Fruit fly (Drosophila melanogaster) whole organism, embryonic: ENCODE results near the gene CG6180.

Experiments
- Atf3 ChIP-seq: fragments of 200-800 bp; sonication (Bioruptor generic); optimal IDR thresholded peaks from 3 replicates; lab custom pipeline; 2016; ENCODE audit warnings: missing biosample characterization, missing genetic modification characterization
- CG13894 ChIP-seq: fragments of 200-800 bp; sonication (Bioruptor generic); optimal IDR thresholded peaks from 3 replicates; lab custom pipeline; 2018; ENCODE audit warnings: missing biosample characterization, mild to moderate bottlenecking, missing genetic modification characterization, moderate library complexity
- CG15601 ChIP-seq: fragments of 200-800 bp; sonication (Bioruptor generic); optimal IDR thresholded peaks from 3 replicates; lab custom pipeline; 2019; ENCODE audit warnings: missing biosample characterization, mild to moderate bottlenecking, missing genetic modification characterization, moderate library complexity
- CG15696 ChIP-seq: fragments of 200-800 bp; sonication (Bioruptor generic); optimal IDR thresholded peaks from 2 replicates; lab custom pipeline; 2019; ENCODE audit warnings: missing biosample characterization, mild to moderate bottlenecking, missing genetic modification characterization, moderate library complexity
- CG17328 ChIP-seq: fragments of 200-800 bp; sonication (Bioruptor generic); IDR thresholded peaks from 2 replicates; pipeline ENCODE4 v1.3.6; 2022; ENCODE audit warnings: missing biosample characterization, missing genetic modification characterization
- CG2875 ChIP-seq: fragments of 200-800 bp; sonication (Bioruptor generic); optimal IDR thresholded peaks from 2 replicates; lab custom pipeline; 2017; ENCODE audit warnings: missing biosample characterization, mild to moderate bottlenecking, missing genetic modification characterization, missing genetic modification reagents
- CG30020 ChIP-seq: fragments of 200-800 bp; optimal IDR thresholded peaks from 2 replicates; lab custom pipeline; 2019; ENCODE audit warnings: missing biosample characterization, mild to moderate bottlenecking, missing genetic modification characterization, moderate library complexity
- CG30431 ChIP-seq: fragments of 200-800 bp; sonication (Bioruptor generic); optimal IDR thresholded peaks from 2 replicates; lab custom pipeline; 2017; ENCODE audit warnings: missing biosample characterization, missing genetic modification characterization
- CG3407 ChIP-seq: fragments of 200-800 bp; sonication (Bioruptor generic); optimal IDR thresholded peaks from 2 replicates; lab custom pipeline; 2018; ENCODE audit warnings: missing biosample characterization, mild to moderate bottlenecking, missing genetic modification characterization
- CG42726 ChIP-seq: fragments of 200-800 bp; sonication (Bioruptor generic); IDR thresholded peaks from 2 replicates; pipeline ENCODE4 v1.3.6; 2022; ENCODE audit warnings: missing biosample characterization, missing genetic modification characterization; ENCODE audit not compliant: partially characterized antibody
- CG4617 ChIP-seq: fragments of 200-800 bp; sonication (Bioruptor generic); optimal IDR thresholded peaks from 3 replicates; lab custom pipeline; 2016; ENCODE audit warnings: missing biosample characterization, missing genetic modification characterization, borderline replicate concordance
- CG6175 ChIP-seq: fragments of 200-800 bp; sonication (Bioruptor generic); IDR thresholded peaks from 3 replicates; pipeline ENCODE4 v1.3.6; 2022; ENCODE audit warnings: missing biosample characterization, missing genetic modification characterization
- CG7786 ChIP-seq: fragments of 200-800 bp; sonication (Bioruptor generic); optimal IDR thresholded peaks from 2 replicates; lab custom pipeline; 2016; ENCODE audit warnings: missing biosample characterization, missing genetic modification characterization
- CG9876 ChIP-seq: fragments of 200-800 bp; sonication (Bioruptor generic); optimal IDR thresholded peaks from 2 replicates; lab custom pipeline; 2016; ENCODE audit warnings: missing biosample characterization, missing genetic modification characterization
- CTCF ChIP-seq: fragments of 200-800 bp; sonication (Bioruptor generic); optimal IDR thresholded peaks from 2 replicates; lab custom pipeline; 2017; ENCODE audit warnings: missing biosample characterization, mild to moderate bottlenecking, missing genetic modification characterization, moderate library complexity
- Dref ChIP-seq: fragments of 200-800 bp; sonication (Bioruptor generic); IDR thresholded peaks from 2 replicates; pipeline ENCODE4 v1.3.6; 2022; ENCODE audit warnings: missing biosample characterization, missing genetic modification characterization
- E2f1 ChIP-seq: fragments of 200-800 bp; sonication (Bioruptor generic); IDR thresholded peaks from 2 replicates; pipeline ENCODE4 v1.3.6; 2022; ENCODE audit warnings: missing biosample characterization, missing genetic modification characterization
- Fer1 ChIP-seq: fragments of 200-800 bp; sonication (Bioruptor generic); optimal IDR thresholded peaks from 2 replicates; lab custom pipeline; 2017; ENCODE audit warnings: missing biosample characterization, mild to moderate bottlenecking, missing genetic modification characterization
- HHEX ChIP-seq: fragments of 200-800 bp; sonication (Bioruptor generic); optimal IDR thresholded peaks from 3 replicates; lab custom pipeline; 2017; ENCODE audit warnings: missing biosample characterization, mild to moderate bottlenecking, missing genetic modification characterization, missing genetic modification reagents
- Hr78 ChIP-seq, 2 experiments: fragments of 200-800 bp in 1 of 2; fragments of >200 bp in 1 of 2; sonication (Bioruptor generic) in 1 of 2; optimal IDR thresholded peaks; 2 replicates each; lab custom pipeline; 2017 to 2019; ENCODE audit warnings: missing biosample characterization in 2 of 2, missing genetic modification characterization in 2 of 2, mild to moderate bottlenecking in 1 of 2, moderate library complexity in 1 of 2
- Mad ChIP-seq: fragments of 200-800 bp; sonication (Bioruptor generic); optimal IDR thresholded peaks from 2 replicates; lab custom pipeline; 2016; ENCODE audit warnings: missing biosample characterization, missing genetic modification characterization
- Sry-δ ChIP-seq: fragments of 200-800 bp; sonication (Bioruptor generic); optimal IDR thresholded peaks from 2 replicates; lab custom pipeline; 2016; ENCODE audit warnings: missing biosample characterization, missing genetic modification characterization
- ac ChIP-seq: fragments of 200-800 bp; sonication (Bioruptor generic); optimal IDR thresholded peaks from 3 replicates; lab custom pipeline; 2017; ENCODE audit warnings: missing biosample characterization, mild to moderate bottlenecking, missing genetic modification characterization
- amos ChIP-seq: fragments of 200-800 bp; sonication (Bioruptor generic); IDR thresholded peaks from 2 replicates; pipeline ENCODE4 v1.3.6; 2022; ENCODE audit warnings: missing biosample characterization, missing genetic modification characterization; ENCODE audit not compliant: partially characterized antibody
- ara ChIP-seq: fragments of 200-800 bp; sonication (Bioruptor generic); IDR thresholded peaks from 2 replicates; pipeline ENCODE4 v1.3.6; 2022; ENCODE audit warnings: missing biosample characterization, missing genetic modification characterization
- chn ChIP-seq: fragments of 200-800 bp; sonication (Bioruptor generic); optimal IDR thresholded peaks from 2 replicates; lab custom pipeline; 2016; ENCODE audit warnings: missing biosample characterization, missing genetic modification characterization
- corto ChIP-seq: fragments of 200-800 bp; sonication (Bioruptor generic); optimal IDR thresholded peaks from 2 replicates; lab custom pipeline; 2016; ENCODE audit warnings: missing biosample characterization, mild to moderate bottlenecking, missing genetic modification characterization, moderate library complexity
- dmrt11E ChIP-seq: fragments of 200-800 bp; sonication (Bioruptor generic); optimal IDR thresholded peaks from 3 replicates; lab custom pipeline; 2018; ENCODE audit warnings: missing biosample characterization, mild to moderate bottlenecking, missing genetic modification characterization, moderate library complexity
- dpn ChIP-seq, 2 experiments: fragments of 200-800 bp; sonication (Bioruptor generic); optimal IDR thresholded peaks; 3 replicates each; lab custom pipeline; 2016; ENCODE audit warnings: missing biosample characterization in 2 of 2, missing genetic modification characterization in 2 of 2
- ems ChIP-seq: fragments of 200-800 bp; sonication (Bioruptor generic); optimal IDR thresholded peaks from 3 replicates; lab custom pipeline; 2016; ENCODE audit warnings: missing biosample characterization, missing genetic modification characterization
- en ChIP-seq: fragments of 200-800 bp; sonication (Bioruptor generic); optimal IDR thresholded peaks from 2 replicates; lab custom pipeline; 2016; ENCODE audit warnings: missing biosample characterization, missing genetic modification characterization
- gro ChIP-seq: fragments of 200-800 bp; sonication (Bioruptor generic); optimal IDR thresholded peaks from 2 replicates; lab custom pipeline; 2016; ENCODE audit warnings: missing biosample characterization, missing genetic modification characterization
- her ChIP-seq: fragments of 200-800 bp; sonication (Bioruptor generic); optimal IDR thresholded peaks from 2 replicates; lab custom pipeline; 2016; ENCODE audit warnings: missing biosample characterization, missing genetic modification characterization
- jumu ChIP-seq: fragments of 200-800 bp; sonication (Bioruptor generic); optimal IDR thresholded peaks from 3 replicates; lab custom pipeline; 2016; ENCODE audit warnings: missing biosample characterization, missing genetic modification characterization
- nau ChIP-seq: fragments of 200-800 bp; sonication (Bioruptor generic); optimal IDR thresholded peaks from 3 replicates; lab custom pipeline; 2017; ENCODE audit warnings: missing biosample characterization, mild to moderate bottlenecking, missing genetic modification characterization, missing genetic modification reagents
- pros ChIP-seq: fragments of 200-800 bp; sonication (Bioruptor generic); optimal IDR thresholded peaks from 3 replicates; lab custom pipeline; 2019; ENCODE audit warnings: missing biosample characterization, mild to moderate bottlenecking, missing genetic modification characterization, moderate library complexity
- row ChIP-seq: fragments of 200-800 bp; sonication (Bioruptor generic); IDR thresholded peaks from 3 replicates; pipeline ENCODE4 v1.3.6; 2022; ENCODE audit warnings: missing biosample characterization, missing genetic modification characterization
- sna ChIP-seq: fragments of 200-800 bp; sonication (Bioruptor generic); IDR thresholded peaks from 2 replicates; pipeline ENCODE4 v1.3.6; 2022; ENCODE audit warnings: missing biosample characterization, missing genetic modification characterization; ENCODE audit not compliant: partially characterized antibody
- sr ChIP-seq: fragments of 200-800 bp; sonication (Bioruptor generic); IDR thresholded peaks from 3 replicates; pipeline ENCODE4 v1.3.6; 2022; ENCODE audit warnings: missing biosample characterization, missing genetic modification characterization
- unpg ChIP-seq: fragments of 200-800 bp; sonication (Bioruptor generic); optimal IDR thresholded peaks from 3 replicates; lab custom pipeline; 2018; ENCODE audit warnings: missing biosample characterization, mild to moderate bottlenecking, missing genetic modification characterization, moderate library complexity

Gene CG6180

DNA sequence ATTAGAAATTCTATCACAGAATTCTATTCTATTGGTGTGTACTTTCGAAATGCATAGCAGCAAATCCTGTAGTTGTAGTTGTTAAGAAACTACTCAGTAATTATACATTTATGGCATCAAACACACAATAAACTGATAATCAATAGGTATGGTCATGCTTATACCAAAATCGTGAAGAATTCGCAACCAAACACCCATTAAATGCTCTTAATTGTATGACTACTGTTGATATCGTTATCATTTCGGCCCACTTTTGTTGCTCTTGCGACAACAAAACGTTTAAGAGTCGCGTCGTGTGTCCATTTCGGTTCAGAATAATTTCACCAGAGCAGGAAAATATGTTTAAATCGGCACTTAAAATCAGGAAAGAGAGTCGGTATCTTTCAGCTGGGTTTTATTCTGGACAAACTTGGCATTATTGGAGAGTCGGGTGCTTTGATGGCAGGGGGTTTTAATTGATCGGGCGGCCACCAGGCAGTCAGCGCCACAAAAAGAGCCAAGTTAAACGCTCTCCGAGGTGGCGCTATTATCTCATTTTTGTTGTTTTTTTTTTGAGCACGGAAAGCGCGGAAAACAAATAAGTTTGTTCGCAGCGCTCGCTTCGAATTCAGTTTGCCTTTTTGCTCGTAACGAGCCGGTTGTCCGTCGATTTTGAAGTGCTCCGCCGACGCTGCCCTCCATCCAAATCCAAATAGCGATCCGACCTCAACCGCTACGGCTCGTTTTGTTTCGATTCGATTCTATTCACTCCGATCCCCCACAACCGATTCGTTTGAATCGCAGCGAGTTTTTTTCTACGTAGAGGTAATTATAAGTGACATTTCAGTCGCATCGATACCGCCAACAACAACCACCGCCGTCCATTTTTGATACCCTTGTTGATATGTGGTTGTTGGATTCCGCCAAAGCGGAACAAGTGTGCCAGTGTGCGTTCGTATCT is 11.2 kb downstream of the CG6180 start, which contains the start of gene MRP (continued):
- no peak for TF ChIP-seq chn (GFP tag; lab: Kevin White, UChicago)
- TF ChIP-seq dmrt11E (tag; lab: Kevin White, UChicago): no peak
- no peak for TF ChIP-seq CG17328 (GFP tag; lab: Robert Waterston, UW)
- no peak for TF ChIP-seq CG7786 (GFP tag; lab: Kevin White, UChicago)
- TF ChIP-seq Atf3 (GFP tag; lab: Kevin White, UChicago): no peak
- peak; percentile 35 for TF ChIP-seq CTCF
- no peak for TF ChIP-seq jumu (GFP tag; lab: Kevin White, UChicago)
- TF ChIP-seq Sry-δ (GFP tag; lab: Kevin White, UChicago): no peak
- no peak for TF ChIP-seq CG30431 (GFP tag; lab: Kevin White, UChicago)
- TF ChIP-seq sr (GFP tag; lab: Robert Waterston, UW): no peak
- no peak for TF ChIP-seq en (GFP tag; lab: Kevin White, UChicago)
- TF ChIP-seq nau (GFP tag; lab: Kevin White, UChicago): no peak
- TF ChIP-seq unpg: no peak
- 0 out of 2 replicates have a peak, but pooled peaks have one; percentile 35 for TF ChIP-seq E2f1 (GFP tag; lab: Robert Waterston, UW)
- 0 out of 2 replicates have a peak, but pooled peaks have one; percentile 24 for TF ChIP-seq sna (GFP tag; lab: Robert Waterston, UW)
- TF ChIP-seq CG42726 (GFP tag; lab: Robert Waterston, UW): no peak
- TF ChIP-seq row (GFP tag; lab: Robert Waterston, UW): no peak
- TF ChIP-seq ara (GFP tag; lab: Robert Waterston, UW): no peak
- no peak for TF ChIP-seq Hr78 (GFP tag; optimal IDR thresholded peaks at IDR 0.05; lab: Kevin White, UChicago)
- no peak for TF ChIP-seq pros
- no peak for TF ChIP-seq CG15696 (tag; lab: Kevin White, UChicago)
- no peak for TF ChIP-seq CG3407
- TF ChIP-seq ac (GFP tag; lab: Kevin White, UChicago): no peak
- no peak for TF ChIP-seq CG9876 (GFP tag; lab: Kevin White, UChicago)
- no peak for TF ChIP-seq CG4617 (GFP tag; lab: Kevin White, UChicago)
- no peak for TF ChIP-seq ems (GFP tag; lab: Kevin White, UChicago)
- TF ChIP-seq CG2875: no peak
- TF ChIP-seq corto: no peak
- TF ChIP-seq CG6175: peak; percentile 11; the same call in 1 of the 3 replicates
- TF ChIP-seq dpn (GFP tag; optimal IDR thresholded peaks at IDR 0.05; lab: Kevin White, UChicago): no peak
- TF ChIP-seq her: peak; percentile 8
- TF ChIP-seq CG15601: no peak
- TF ChIP-seq CG30020 (tag; lab: Kevin White, UChicago): no peak
- TF ChIP-seq Fer1 (GFP tag; lab: Kevin White, UChicago): peak; percentile 59
- TF ChIP-seq gro (GFP tag; lab: Kevin White, UChicago): peak; percentile 9
- no peak for TF ChIP-seq CG13894 (tag; lab: Kevin White, UChicago)
- TF ChIP-seq HHEX: no peak
- no peak for TF ChIP-seq Dref
- TF ChIP-seq amos (GFP tag; lab: Robert Waterston, UW): no peak; the same call in 1 of the 2 replicates
- no peak for TF ChIP-seq Mad (GFP tag; lab: Kevin White, UChicago)
